Fruit fly (Drosophila melanogaster): ENCODE results near the gene cue.

Gene cue

DNA sequence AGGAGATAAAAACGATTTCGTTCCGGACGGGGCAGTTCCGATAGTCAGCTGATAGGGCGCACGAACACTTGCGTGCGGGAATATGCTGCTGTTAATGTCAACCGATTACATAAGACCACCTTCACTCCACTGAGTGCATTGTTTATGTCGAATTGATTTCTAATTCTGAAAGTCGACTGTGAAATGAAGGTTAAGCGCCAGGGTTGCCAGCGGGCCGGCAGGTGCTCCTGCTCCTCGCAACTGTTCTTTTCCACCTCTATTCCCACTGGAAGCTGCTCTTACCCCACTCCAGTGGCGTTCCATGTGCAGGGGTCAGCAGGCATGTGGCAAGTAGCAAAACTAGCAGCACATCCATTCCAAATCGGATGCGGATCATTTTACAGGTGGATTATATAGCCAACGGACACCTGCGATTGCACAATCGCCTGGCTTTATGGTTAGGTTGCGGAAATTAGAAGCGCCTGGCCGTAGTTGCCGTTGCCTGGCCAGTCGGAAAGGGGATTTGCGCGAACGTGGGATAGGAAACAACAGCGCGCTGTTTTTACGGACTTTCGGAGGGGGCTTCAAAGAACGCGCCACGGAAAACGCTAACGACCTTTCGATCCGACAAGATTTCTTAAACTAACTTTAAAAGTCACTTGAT lies at the start of gene cue:
TSS of gene cue (minus strand) at position 641 of the 643 bp plus-strand sequence.
- TF ChIP-seq CG17801 (GFP tag; optimal IDR thresholded peaks at IDR 0.05; ENCODE audit: partially characterized antibody): no peak

DNA sequence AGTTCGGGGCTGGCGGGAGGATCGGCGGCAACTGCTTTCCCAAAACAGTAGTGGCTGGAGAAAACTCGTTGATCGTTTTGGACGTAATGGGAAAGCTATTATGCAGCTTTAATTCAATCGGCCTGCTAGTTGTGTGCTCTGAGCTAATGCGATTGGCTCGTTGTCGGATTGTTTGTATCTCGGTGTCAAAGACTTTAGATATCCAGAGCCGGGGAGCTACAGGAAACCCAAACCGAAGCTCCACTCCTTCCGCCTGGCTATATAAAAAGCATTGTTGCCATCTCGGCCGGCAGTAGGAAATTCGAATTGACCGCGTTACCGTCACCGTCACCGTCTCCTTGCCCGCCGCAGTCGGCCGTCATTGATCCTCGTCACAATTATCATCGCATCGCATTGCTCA lies 48.0 kb upstream of the cue start, which contains the start of gene CG12003:
TSS of gene CG12003 (plus strand) at position 301 of the 400 bp plus-strand sequence.
- TF ChIP-seq CG17801 (GFP tag; optimal IDR thresholded peaks at IDR 0.05; ENCODE audit: partially characterized antibody): no peak

DNA sequence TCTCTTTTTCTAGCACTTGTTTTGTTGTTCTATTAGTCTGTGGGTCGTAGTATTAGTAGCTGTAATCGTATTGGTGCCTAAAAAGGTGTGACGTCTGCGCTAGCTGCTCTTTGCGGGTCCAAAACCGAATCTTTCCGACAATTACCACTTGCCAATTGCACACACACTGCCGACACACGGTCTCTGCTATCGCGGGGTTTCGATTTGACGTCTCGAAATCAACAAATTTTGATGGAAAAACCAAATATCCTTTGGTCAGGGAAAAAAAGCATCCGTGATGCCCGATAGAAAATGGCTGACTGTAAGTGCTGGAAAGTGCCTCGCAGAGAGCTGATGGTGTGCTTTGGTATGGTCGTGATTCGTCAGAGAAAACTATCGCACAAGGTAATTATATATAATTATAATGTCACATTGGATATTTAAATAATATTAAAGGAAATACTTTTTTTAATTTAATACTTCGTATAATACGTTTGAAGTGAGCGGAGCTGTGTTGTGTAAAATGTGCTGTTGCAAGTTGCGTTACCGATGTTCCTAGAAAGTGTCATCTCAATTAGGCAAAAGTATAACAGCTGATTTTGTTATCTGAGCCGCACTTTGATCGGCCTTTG lies 41.2 kb upstream of the cue start, which contains the start of the genes Pex10 and CG12099:
TSS of gene Pex10 (plus strand) at position 51 of the 611 bp plus-strand sequence.
TSS of gene CG12099 (minus strand) at position 307 of the 611 bp plus-strand sequence.
- TF ChIP-seq CG17801 (GFP tag; optimal IDR thresholded peaks at IDR 0.05; ENCODE audit: partially characterized antibody): peak; percentile 85

DNA sequence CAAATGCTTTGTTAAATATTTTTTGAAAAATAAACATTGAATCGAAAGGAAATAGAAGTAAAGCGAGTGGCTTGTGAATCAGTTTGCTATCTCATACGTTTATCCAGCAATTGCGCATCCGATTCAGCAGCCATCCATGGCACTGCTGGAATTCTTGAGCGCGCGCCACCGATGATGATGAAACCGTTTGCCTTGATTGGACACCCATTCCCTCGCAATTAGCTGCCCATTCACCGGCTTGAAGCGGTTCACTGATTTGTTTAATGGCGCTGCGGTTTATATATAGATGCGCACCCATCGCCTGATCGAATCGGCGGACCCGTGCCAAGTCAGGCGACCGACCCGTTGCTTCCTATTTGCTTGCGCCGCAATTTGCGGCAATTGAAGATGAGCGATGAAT lies 36.1 kb upstream of the cue start, which contains the start of gene Pcyt2:
TSS of gene Pcyt2 (plus strand) at position 301 of the 400 bp plus-strand sequence.
- TF ChIP-seq CG17801 (GFP tag; optimal IDR thresholded peaks at IDR 0.05; ENCODE audit: partially characterized antibody): no peak

DNA sequence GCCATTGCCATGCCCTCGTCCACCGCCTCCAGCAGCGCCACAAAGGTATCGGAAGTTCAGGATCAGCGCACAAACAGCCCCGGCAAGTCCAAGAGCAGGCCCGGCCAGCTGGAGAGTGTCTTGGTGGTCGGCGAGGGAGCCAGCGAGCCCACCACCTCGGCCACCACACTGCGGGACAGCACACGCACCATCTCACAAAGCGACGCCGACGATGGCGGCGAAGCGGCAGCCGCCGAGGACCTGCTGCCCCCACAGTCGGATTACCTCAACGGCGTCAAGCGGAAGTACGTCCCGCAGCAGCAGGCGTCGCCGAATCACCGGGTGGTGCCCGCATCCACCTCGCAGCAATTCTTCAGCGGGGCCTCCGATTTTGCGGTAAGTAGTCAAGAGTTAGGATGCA lies 33.8 kb upstream of the cue start:
- TF ChIP-seq CG17801 (GFP tag; optimal IDR thresholded peaks at IDR 0.05; ENCODE audit: partially characterized antibody): no peak

DNA sequence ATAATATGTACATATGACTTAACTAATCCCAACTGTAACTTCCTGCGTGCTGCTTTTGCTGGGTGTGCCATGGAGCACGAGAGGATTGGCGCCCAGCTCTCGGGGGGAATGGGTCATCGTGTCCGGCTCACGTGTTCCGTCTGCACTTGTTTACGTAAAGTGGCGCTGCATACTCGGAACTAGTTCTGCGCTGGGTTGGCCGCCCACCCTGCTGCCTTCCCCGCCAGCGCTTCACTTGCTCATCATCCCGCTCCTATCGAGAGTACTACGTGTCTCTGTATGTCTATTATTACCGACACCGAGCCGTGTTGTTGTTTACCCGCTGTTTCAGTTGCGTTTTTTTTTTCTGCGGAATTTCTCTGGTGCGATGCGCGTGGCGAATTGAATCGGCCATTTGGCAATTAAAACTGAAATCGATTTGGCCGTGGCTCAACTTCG lies 32.6 kb upstream of the cue start:
- TF ChIP-seq CG17801 (GFP tag; optimal IDR thresholded peaks at IDR 0.05; ENCODE audit: partially characterized antibody): no peak

DNA sequence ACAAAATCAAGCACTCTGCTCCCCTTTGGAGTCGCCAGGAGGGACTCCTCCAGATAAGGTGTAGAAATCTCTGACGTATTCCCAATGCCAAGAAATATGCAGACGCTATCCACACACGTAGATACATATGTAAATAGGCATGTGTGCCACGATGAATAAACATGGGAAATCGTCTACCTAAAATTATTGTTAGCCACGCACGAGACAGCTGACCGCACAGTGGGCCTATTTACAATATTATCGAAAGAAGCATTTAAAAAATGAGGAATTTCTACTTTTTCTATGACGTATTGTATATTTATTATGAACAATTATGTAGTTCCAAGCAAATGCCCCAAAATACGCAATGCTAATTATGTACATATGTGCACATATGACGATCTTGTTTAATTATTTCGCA lies 32.1 kb upstream of the cue start:
- no peak for TF ChIP-seq CG17801 (GFP tag; optimal IDR thresholded peaks at IDR 0.05; ENCODE audit: partially characterized antibody)

DNA sequence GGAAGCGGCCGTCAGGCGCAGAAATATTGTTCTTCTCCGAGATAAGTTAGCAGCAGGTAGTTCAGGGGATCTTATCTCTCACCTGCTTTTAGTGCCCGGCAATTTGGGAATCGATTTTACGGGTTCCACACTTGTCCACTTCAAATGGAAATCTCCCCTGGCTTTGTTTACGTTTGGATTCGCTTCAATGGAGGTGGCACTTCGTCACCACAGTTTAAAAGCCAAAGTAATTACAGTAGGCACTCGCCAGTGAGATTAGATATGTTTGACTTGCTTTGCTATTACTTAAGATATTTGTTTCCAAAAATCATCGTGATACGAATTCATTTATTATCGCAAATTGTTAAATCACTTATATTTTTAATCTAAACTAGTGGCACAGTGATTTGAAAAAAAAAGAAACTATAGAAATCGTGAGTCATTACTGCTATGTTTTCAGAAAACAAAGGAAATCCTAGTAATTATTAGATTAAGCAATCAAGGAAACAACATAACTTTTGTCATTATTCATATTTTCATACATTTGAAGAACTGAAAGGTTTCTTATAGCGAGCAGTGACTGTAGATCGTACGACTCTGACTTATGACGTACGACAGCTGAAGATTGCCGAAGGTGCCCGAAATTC lies 31.4 kb upstream of the cue start:
- TF ChIP-seq CG17801 (GFP tag; optimal IDR thresholded peaks at IDR 0.05; ENCODE audit: partially characterized antibody): peak; percentile 72

DNA sequence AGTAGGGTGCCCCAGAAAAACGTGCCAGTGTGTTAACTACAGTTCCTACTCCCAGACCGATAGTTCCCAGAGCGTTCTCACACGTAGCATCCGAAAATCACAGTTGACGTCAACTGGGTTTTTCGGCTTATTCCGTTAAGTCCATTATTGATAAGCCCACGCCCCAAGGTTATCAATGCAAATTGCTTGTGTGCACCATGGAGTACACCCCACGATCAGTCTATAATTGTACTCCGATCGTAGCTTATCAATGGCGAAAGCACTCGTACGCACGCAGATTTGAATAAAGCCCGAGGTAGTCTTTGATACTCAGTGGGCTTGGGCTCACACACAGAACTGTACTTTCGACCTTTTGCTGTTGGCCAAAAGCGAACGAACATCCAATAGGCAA lies 30.0 kb upstream of the cue start:
- no peak for TF ChIP-seq CG17801 (GFP tag; optimal IDR thresholded peaks at IDR 0.05; ENCODE audit: partially characterized antibody)

DNA sequence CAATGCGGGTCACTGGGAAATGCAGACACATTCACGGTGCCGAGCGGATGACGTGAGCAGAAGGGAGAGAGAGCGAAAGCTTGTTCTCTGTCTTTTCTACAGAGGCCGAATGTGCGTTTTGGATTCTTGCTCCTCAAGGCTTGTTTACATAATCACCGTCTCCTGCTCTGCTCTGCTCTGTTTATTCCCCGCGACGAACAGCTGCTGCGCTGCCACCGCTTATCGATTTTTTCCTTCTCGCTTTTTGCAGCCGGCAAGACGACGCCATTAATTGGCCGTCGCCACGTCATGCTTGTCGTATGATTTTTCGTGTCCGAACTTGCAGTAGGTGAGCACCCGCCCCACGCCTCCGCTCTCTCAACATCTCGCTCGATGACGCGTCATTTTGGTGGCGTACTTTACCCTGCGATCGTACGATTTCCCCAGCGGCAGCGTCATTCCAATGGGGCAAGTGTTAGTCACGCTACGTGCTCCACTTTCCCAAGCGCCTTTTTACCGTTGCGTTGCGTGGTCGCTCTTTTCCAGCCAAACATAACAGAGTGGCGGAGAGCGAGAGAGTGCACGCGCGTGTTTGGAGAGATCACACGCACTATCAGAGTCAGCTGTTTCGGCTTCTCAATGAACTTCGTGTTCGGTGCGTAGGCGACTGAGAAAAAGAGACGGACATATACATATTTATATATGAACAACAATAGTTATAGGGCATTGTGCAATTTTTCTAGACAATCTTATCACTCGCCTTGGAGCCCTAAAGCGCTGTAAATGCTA lies 29.5 kb upstream of the cue start:
- TF ChIP-seq CG17801 (GFP tag; optimal IDR thresholded peaks at IDR 0.05; ENCODE audit: partially characterized antibody): peak; percentile 87

DNA sequence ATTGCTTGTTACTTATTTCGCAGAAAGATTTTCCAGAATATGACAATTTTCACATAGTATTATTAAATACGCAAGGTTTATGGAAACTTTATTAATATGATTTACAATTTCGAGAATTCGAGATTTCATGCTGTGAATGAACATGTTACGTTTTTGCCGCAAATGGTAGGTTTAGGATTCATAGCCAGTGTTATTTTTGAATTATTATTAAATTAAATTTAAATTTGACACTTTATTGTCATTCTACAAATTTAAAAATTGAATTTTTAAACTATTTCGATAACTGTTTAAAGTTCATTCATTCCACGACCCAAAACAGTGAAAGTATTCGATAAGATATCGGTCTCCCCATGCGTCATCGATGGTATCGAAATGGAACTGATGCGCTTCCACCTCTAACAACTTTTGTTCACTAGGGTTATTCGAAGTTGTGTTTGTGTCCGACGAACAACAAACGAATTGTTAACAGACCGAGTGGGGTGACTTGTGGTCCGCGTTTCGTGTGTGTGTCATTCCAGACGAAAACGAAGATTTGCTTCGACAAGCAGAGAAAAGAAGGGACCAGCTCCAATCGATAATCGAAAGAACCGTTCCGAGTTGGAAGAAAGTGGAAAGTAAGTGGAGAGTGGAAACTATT lies 28.7 kb upstream of the cue start, which contains the start of the genes CG32313 and Pcyt1:
TSS of gene CG32313 (minus strand) at position 51 of the 637 bp plus-strand sequence.
TSS of gene Pcyt1 (plus strand) at position 400 of the 637 bp plus-strand sequence.
- TF ChIP-seq CG17801 (GFP tag; optimal IDR thresholded peaks at IDR 0.05; ENCODE audit: partially characterized antibody): peak; percentile 66

DNA sequence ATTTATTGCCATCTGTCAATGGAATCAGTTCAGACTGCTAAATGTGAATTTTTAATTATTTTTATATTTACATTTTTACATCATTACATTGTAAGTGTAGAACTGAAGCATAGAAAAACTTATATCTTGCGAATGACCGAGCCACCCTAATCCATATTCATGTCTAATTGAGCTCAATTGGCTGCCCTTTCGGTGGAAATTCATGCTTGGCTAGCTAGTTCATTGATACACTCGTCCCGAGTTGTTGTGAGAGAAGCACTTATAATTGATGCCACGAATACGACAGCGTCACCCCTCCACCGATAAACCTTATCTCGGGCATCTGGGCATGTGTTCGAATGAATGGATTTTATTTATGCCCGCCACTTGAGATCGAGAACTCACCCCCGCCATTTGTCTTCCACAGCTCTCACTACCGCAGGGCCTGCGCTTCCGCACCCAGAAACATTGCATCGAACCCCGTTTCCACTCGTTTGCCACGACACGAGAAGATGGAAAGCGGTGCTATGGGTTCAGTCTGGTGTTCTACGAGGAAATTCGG lies 21.3 kb upstream of the cue start:
- no peak for TF ChIP-seq CG17801 (GFP tag; optimal IDR thresholded peaks at IDR 0.05; ENCODE audit: partially characterized antibody)

DNA sequence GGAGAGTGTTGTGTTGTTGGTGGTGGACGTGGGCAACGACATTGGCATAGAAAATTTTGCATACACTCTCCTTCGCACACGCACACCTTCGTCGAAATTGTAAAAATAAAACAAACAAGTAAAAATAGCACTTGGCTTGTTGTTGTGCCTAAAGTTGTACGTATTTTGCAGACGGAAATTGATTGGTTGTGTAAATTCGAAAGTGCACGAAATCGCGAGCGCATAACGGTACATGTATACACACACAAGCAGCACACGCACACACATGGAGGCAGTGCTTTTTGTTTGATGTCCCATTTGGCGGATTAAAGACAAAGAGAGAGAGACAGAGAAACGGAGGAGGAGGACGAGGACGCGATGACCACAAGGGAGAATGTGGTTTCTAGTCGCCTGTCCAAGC lies 20.3 kb upstream of the cue start:
- no peak for TF ChIP-seq CG17801 (GFP tag; optimal IDR thresholded peaks at IDR 0.05; ENCODE audit: partially characterized antibody)

Data from ovary, adult (tissue).